Worm (Caenorhabditis elegans) whole organism, L4 larva: ENCODE results near the gene tag-241.

Experiments
- F44E2.7 ChIP-seq: fragments of 200-800 bp; sonication (Bioruptor generic); IDR thresholded peaks from 2 replicates; pipeline ENCODE4 v2.1.2; 2022; ENCODE audit warnings: missing genetic modification characterization, missing compliant biosample characterization
- T20F7.1 ChIP-seq: fragments of 200-800 bp; sonication (Bioruptor generic); optimal IDR thresholded peaks from 2 replicates; lab custom pipeline; 2018; ENCODE audit warnings: mild to moderate bottlenecking, missing genetic modification characterization, missing compliant biosample characterization
- T26A8.4 ChIP-seq: fragments of 200-800 bp; sonication (Bioruptor generic); IDR thresholded peaks from 2 replicates; pipeline ENCODE4 v1.3.6; 2022; ENCODE audit warnings: missing genetic modification characterization, missing compliant biosample characterization
- Y48G9A.11 ChIP-seq: fragments of 200-800 bp; sonication (Bioruptor generic); IDR thresholded peaks from 2 replicates; pipeline ENCODE4 v1.3.6; 2022; ENCODE audit warnings: missing genetic modification reagents, missing genetic modification characterization, missing compliant biosample characterization
- Y5F2A.4 ChIP-seq: fragments of 200-800 bp; sonication (Bioruptor generic); optimal IDR thresholded peaks from 2 replicates; lab custom pipeline; 2018; ENCODE audit warnings: mild to moderate bottlenecking, missing genetic modification characterization, missing compliant biosample characterization
- ZK337.2 ChIP-seq: fragments of 200-800 bp; sonication (Bioruptor generic); IDR thresholded peaks from 2 replicates; pipeline ENCODE4 v1.3.6; 2022; ENCODE audit warnings: missing genetic modification reagents, missing genetic modification characterization, missing compliant biosample characterization
- ZK546.5 ChIP-seq, 2 experiments: sonication (generic microtip); optimal IDR thresholded peaks; 2 replicates each; lab custom pipeline; 2017; ENCODE audit warnings: missing biosample characterization in 2 of 2, missing genetic modification characterization in 2 of 2
- aha-1 ChIP-seq: fragments of 150-350 bp; peaks from one replicate; lab custom pipeline; 2014; ENCODE audit warnings: missing biosample characterization, missing genetic modification characterization
- aly-2 ChIP-seq: sonication (generic microtip); optimal IDR thresholded peaks from 2 replicates; lab custom pipeline; 2018; ENCODE audit warnings: missing biosample characterization, missing genetic modification characterization
- attf-4 ChIP-seq: sonication (generic microtip); optimal IDR thresholded peaks from 3 replicates; lab custom pipeline; 2017; ENCODE audit warnings: missing biosample characterization, missing genetic modification characterization
- ceh-20 ChIP-seq: fragments of 200-800 bp; sonication (Bioruptor generic); IDR thresholded peaks from 2 replicates; pipeline ENCODE4 v1.3.6; 2022; ENCODE audit warnings: missing genetic modification reagents, missing genetic modification characterization, missing compliant biosample characterization
- ceh-28 ChIP-seq: fragments of 150-350 bp; optimal IDR thresholded peaks from 2 replicates; lab custom pipeline; 2014; ENCODE audit warnings: missing biosample characterization, missing genetic modification reagents, missing genetic modification characterization
- ceh-62 ChIP-seq: sonication (generic microtip); optimal IDR thresholded peaks from 2 replicates; lab custom pipeline; 2017; ENCODE audit warnings: missing biosample characterization, missing genetic modification characterization
- cey-2 ChIP-seq: sonication (generic microtip); optimal IDR thresholded peaks from 3 replicates; lab custom pipeline; 2017; ENCODE audit warnings: missing genetic modification characterization, mild to moderate bottlenecking, missing compliant biosample characterization, antibody characterized with exemption, borderline replicate concordance; ENCODE audit not compliant: insufficient read depth
- ctbp-1 ChIP-seq: fragments of 200-800 bp; sonication (Bioruptor generic); IDR thresholded peaks from 2 replicates; pipeline ENCODE4 v1.3.6; 2022; ENCODE audit warnings: missing genetic modification reagents, missing genetic modification characterization, missing compliant biosample characterization
- daf-16 ChIP-seq, 3 experiments: sonication (generic microtip); optimal IDR thresholded peaks; 2 replicates each; lab custom pipeline; 2016 to 2017; ENCODE audit warnings: missing genetic modification characterization in 3 of 3, missing genetic modification reagents in 3 of 3, mild to moderate bottlenecking in 2 of 3, missing compliant biosample characterization in 2 of 3, missing biosample characterization in 1 of 3, moderate library complexity in 1 of 3
- daf-8 ChIP-seq: fragments of 200-800 bp; sonication (Bioruptor generic); IDR thresholded peaks from 2 replicates; pipeline ENCODE4 v1.3.6; 2022; ENCODE audit warnings: missing genetic modification characterization, missing compliant biosample characterization
- dmd-6 ChIP-seq: fragments of 200-800 bp; sonication (Bioruptor generic); IDR thresholded peaks from 2 replicates; pipeline ENCODE4 v1.3.6; 2022; ENCODE audit warnings: missing genetic modification reagents, missing genetic modification characterization, missing compliant biosample characterization
- dmd-9 ChIP-seq: fragments of 200-800 bp; sonication (Bioruptor generic); IDR thresholded peaks from 2 replicates; pipeline ENCODE4 v1.3.6; 2022; ENCODE audit warnings: missing genetic modification reagents, missing genetic modification characterization, missing compliant biosample characterization
- dve-1 ChIP-seq: sonication (generic microtip); optimal IDR thresholded peaks from 2 replicates; lab custom pipeline; 2017; ENCODE audit warnings: antibody characterized with exemption, mild to moderate bottlenecking, missing genetic modification characterization, missing compliant biosample characterization; ENCODE audit not compliant: insufficient read depth
- egl-43 ChIP-seq: fragments of 200-800 bp; sonication (Bioruptor generic); IDR thresholded peaks from 2 replicates; pipeline ENCODE4 v1.3.6; 2022; ENCODE audit warnings: missing genetic modification reagents, missing genetic modification characterization, missing compliant biosample characterization
- fos-1 ChIP-seq: fragments of 150-350 bp; optimal IDR thresholded peaks from 2 replicates; lab custom pipeline; 2014; ENCODE audit warnings: missing biosample characterization, missing genetic modification characterization
- hlh-30 ChIP-seq: sonication (generic microtip); optimal IDR thresholded peaks from 2 replicates; lab custom pipeline; 2017; ENCODE audit warnings: antibody characterized with exemption, mild to moderate bottlenecking, missing genetic modification characterization, missing compliant biosample characterization; ENCODE audit not compliant: insufficient read depth
- lin-1 ChIP-seq: fragments of 200-800 bp; sonication (Bioruptor generic); IDR thresholded peaks from 2 replicates; pipeline ENCODE4 v1.3.6; 2022; ENCODE audit warnings: missing genetic modification reagents, missing genetic modification characterization, missing compliant biosample characterization
- lin-13 ChIP-seq: fragments of 150-350 bp; optimal IDR thresholded peaks from 2 replicates; lab custom pipeline; 2014; ENCODE audit warnings: missing biosample characterization, missing genetic modification reagents, missing genetic modification characterization
- lin-15B ChIP-seq: fragments of 150-350 bp; sonication (generic microtip); optimal IDR thresholded peaks from 3 replicates; lab custom pipeline; 2014; ENCODE audit warnings: missing biosample characterization, missing genetic modification characterization
- lin-39 ChIP-seq: fragments of 150-350 bp; optimal IDR thresholded peaks from 2 replicates; lab custom pipeline; 2014; ENCODE audit warnings: missing biosample characterization, missing genetic modification reagents, missing genetic modification characterization
- madf-5 ChIP-seq, 2 experiments: fragments of 200-800 bp; sonication (Bioruptor generic); IDR thresholded peaks; 2 replicates each; pipeline ENCODE4 v1.3.6; 2022; ENCODE audit warnings: missing compliant biosample characterization in 2 of 2, missing genetic modification characterization in 2 of 2
- madf-9 ChIP-seq: fragments of 200-800 bp; sonication (Bioruptor generic); conservative IDR thresholded peaks from 2 replicates; pipeline ENCODE4 v1.3.6; 2022; ENCODE audit warnings: missing genetic modification reagents, missing genetic modification characterization, missing compliant biosample characterization
- mdl-1 ChIP-seq, 2 experiments: fragments of 150-350 bp in 1 of 2; sonication (generic microtip) in 1 of 2; optimal IDR thresholded peaks; 2 replicates each; lab custom pipeline; 2014 to 2017; ENCODE audit warnings: missing biosample characterization in 2 of 2, missing genetic modification characterization in 2 of 2
- mep-1 ChIP-seq: fragments of 150-350 bp; sonication (generic microtip); optimal IDR thresholded peaks from 3 replicates; lab custom pipeline; 2014; ENCODE audit warnings: missing biosample characterization, missing genetic modification characterization
- mes-2 ChIP-seq: sonication (generic microtip); optimal IDR thresholded peaks from 2 replicates; lab custom pipeline; 2016; ENCODE audit warnings: missing genotype, mild to moderate bottlenecking, missing genetic modification characterization, missing compliant biosample characterization; ENCODE audit not compliant: poor library complexity, severe bottlenecking
- mxl-3 ChIP-seq: fragments of 200-800 bp; sonication (Bioruptor generic); optimal IDR thresholded peaks from 2 replicates; lab custom pipeline; 2018; ENCODE audit warnings: mild to moderate bottlenecking, missing genetic modification characterization, missing compliant biosample characterization
- nhr-102 ChIP-seq: sonication (generic microtip); optimal IDR thresholded peaks from 2 replicates; lab custom pipeline; 2016; ENCODE audit warnings: mild to moderate bottlenecking, missing genetic modification characterization, moderate library complexity, missing compliant biosample characterization
- nhr-111 ChIP-seq: fragments of 200-800 bp; sonication (Bioruptor generic); optimal IDR thresholded peaks from 2 replicates; lab custom pipeline; 2018; ENCODE audit warnings: mild to moderate bottlenecking, missing genetic modification characterization, missing compliant biosample characterization
- nhr-25 ChIP-seq: sonication (generic microtip); optimal IDR thresholded peaks from 2 replicates; lab custom pipeline; 2017; ENCODE audit warnings: missing genetic modification characterization, mild to moderate bottlenecking, missing compliant biosample characterization, antibody characterized with exemption, moderate library complexity, borderline replicate concordance; ENCODE audit not compliant: insufficient read depth
- php-3 ChIP-seq: fragments of 200-800 bp; sonication (Bioruptor generic); IDR thresholded peaks from 2 replicates; pipeline ENCODE4 v1.3.6; 2022; ENCODE audit warnings: missing genetic modification reagents, missing genetic modification characterization, missing compliant biosample characterization
- pqm-1 ChIP-seq: sonication (generic microtip); optimal IDR thresholded peaks from 2 replicates; lab custom pipeline; 2017; ENCODE audit warnings: missing biosample characterization, missing genetic modification characterization
- skn-1 ChIP-seq: fragments of 150-350 bp; optimal IDR thresholded peaks from 2 replicates; lab custom pipeline; 2014; ENCODE audit warnings: missing biosample characterization, missing genetic modification characterization
- spr-1 ChIP-seq: sonication (generic microtip); optimal IDR thresholded peaks from 2 replicates; lab custom pipeline; 2016; ENCODE audit warnings: mild to moderate bottlenecking, missing genetic modification characterization, missing compliant biosample characterization
- tag-97 ChIP-seq: fragments of 200-800 bp; sonication (Bioruptor generic); IDR thresholded peaks from 2 replicates; pipeline ENCODE4 v1.3.6; 2022; ENCODE audit warnings: missing genetic modification characterization, missing compliant biosample characterization
- unc-130 ChIP-seq: sonication (generic microtip); optimal IDR thresholded peaks from 2 replicates; lab custom pipeline; 2016; ENCODE audit warnings: missing genetic modification reagents, missing genetic modification characterization, missing compliant biosample characterization
- unc-39 ChIP-seq: sonication (generic microtip); optimal IDR thresholded peaks from 2 replicates; lab custom pipeline; 2017; ENCODE audit warnings: missing biosample characterization, missing genetic modification characterization
- zag-1 ChIP-seq: fragments of 150-350 bp; optimal IDR thresholded peaks from 2 replicates; lab custom pipeline; 2014; ENCODE audit warnings: missing biosample characterization, missing genetic modification characterization
- zfp-3 ChIP-seq: fragments of 200-800 bp; sonication (Bioruptor generic); conservative IDR thresholded peaks from 2 replicates; pipeline ENCODE4 v1.3.6; 2022; ENCODE audit warnings: missing genetic modification reagents, missing genetic modification characterization, missing compliant biosample characterization
- zip-11 ChIP-seq: fragments of 200-800 bp; sonication (Bioruptor generic); IDR thresholded peaks from 2 replicates; pipeline ENCODE4 v1.3.6; 2022; ENCODE audit warnings: missing genetic modification characterization, missing compliant biosample characterization
- ztf-11 ChIP-seq: fragments of 150-350 bp; optimal IDR thresholded peaks from 2 replicates; lab custom pipeline; 2014; ENCODE audit warnings: missing biosample characterization, missing genetic modification characterization

The tag-241 gene

DNA sequence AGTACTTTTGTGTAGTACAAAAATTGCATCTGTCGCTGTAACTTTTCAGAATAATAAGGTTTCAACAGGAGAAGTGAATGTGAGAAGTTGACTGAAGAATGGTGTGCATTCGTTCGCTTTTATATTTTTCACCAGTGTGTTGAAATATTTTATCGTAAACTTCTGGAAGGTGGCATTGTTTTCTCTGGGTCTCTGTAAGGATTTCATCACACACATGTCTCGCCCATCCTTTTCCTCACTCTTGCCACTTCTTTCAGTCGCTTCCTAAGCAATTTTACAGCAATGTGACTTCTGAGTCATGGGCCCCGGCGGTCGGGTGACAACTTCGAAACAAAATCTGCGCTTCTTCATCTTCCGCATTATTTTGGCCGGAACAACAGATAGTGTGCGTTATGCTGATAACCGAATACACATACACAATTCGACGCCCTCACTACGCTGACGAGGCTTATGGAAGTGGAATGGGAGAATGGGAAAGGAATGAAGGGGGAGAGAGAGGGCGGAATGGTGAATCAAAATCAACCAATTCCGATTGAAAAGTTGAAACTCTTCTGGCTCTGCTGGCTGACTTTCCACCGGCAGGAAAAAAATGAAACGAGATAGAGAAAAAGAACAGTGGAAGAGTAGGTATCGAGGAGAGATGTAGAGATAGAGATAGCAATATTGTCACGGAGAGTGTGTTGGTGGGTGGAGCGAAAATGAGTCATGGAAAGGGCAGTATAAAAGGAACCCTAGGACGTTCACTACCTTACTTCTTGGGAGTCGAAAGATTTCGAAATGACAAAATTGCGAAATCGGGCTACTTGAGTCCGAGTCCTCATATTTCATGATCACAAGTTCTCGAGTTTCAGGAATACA is 32.2 kb upstream of the tag-241 start (continued):
- TF ChIP-seq lin-39: no peak
- TF ChIP-seq ceh-20 (GFP tag; lab: Robert Waterston, UW): no peak
- TF ChIP-seq dmd-6: peak; percentile 58
- no peak for TF ChIP-seq spr-1
- no peak for TF ChIP-seq egl-43 (GFP tag; lab: Robert Waterston, UW)
- TF ChIP-seq lin-1 (GFP tag; lab: Robert Waterston, UW): no peak
- no peak for TF ChIP-seq zag-1
- TF ChIP-seq lin-13: peak; percentile 51
- no peak for TF ChIP-seq ZK546.5 (tag; optimal IDR thresholded peaks at IDR 0.05; lab: Kevin White, UChicago)
- TF ChIP-seq madf-9 (GFP tag; lab: Robert Waterston, UW): no peak
- no peak for TF ChIP-seq mdl-1 (tag; optimal IDR thresholded peaks at IDR 0.05; lab: Kevin White, UChicago)
- no peak for TF ChIP-seq T26A8.4 (GFP tag; lab: Robert Waterston, UW)
- no peak for TF ChIP-seq ceh-28
- TF ChIP-seq nhr-25 (tag; lab: Kevin White, UChicago): no peak
- TF ChIP-seq tag-97 (GFP tag; lab: Robert Waterston, UW): no peak
- TF ChIP-seq ctbp-1: no peak
- peak in 1 of 2 experiments; percentile 68 for TF ChIP-seq daf-16 (GFP tag; optimal IDR thresholded peaks at IDR 0.05; lab: Kevin White, UChicago)
- peak; percentile 89 for TF ChIP-seq daf-16 (tag; optimal IDR thresholded peaks at IDR 0.05; lab: Kevin White, UChicago)
- no peak for TF ChIP-seq cey-2
- no peak for TF ChIP-seq unc-39 (tag; lab: Kevin White, UChicago)
- peak; percentile 86 for TF ChIP-seq aha-1 (tag; lab: Kevin White, UChicago)
- no peak for TF ChIP-seq ZK337.2
- peak; percentile 85 for TF ChIP-seq pqm-1 (tag; lab: Kevin White, UChicago)
- no peak for TF ChIP-seq mep-1 (tag; lab: Kevin White, UChicago)
- no peak for TF ChIP-seq zfp-3 (GFP tag; lab: Robert Waterston, UW)
- TF ChIP-seq dmd-9 (GFP tag; lab: Robert Waterston, UW): no peak
- no peak for TF ChIP-seq aly-2 (tag; lab: Kevin White, UChicago)
- no peak for TF ChIP-seq skn-1 (tag; lab: Kevin White, UChicago)
- TF ChIP-seq F44E2.7 (GFP tag; lab: Robert Waterston, UW): no peak

DNA sequence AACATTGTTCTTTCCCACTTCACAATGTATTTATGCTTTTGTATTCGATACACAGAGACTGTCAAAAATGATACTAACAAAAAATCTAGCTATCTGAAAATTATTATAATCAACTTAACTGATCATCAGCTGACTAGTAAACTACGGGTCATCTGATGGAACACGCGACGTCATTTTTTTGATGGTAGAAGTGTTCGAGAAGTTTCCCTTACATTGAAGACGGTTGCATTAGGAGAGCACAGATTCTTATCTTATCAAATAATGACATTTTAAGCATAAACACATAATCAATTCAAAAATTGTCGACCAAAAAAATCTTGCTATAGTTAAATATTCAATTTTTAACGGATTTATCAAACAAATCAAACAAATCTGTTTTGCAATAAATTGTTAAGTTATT is 31.1 kb upstream of the tag-241 start:
- TF ChIP-seq T26A8.4 (GFP tag; lab: Robert Waterston, UW) (0 out of 2 replicates have a peak, but pooled peaks have one; percentile 29), Y5F2A.4 (GFP tag; lab: Kevin White, UChicago) (no peak), nhr-102 (tag; lab: Kevin White, UChicago) (peak; percentile 69), egl-43 (GFP tag; lab: Robert Waterston, UW) (no peak), nhr-111 (GFP tag; lab: Kevin White, UChicago) (no peak), zfp-3 (GFP tag; lab: Robert Waterston, UW) (no peak), lin-15B (tag; lab: Kevin White, UChicago) (peak; percentile 9), T20F7.1 (no peak), cey-2 (no peak), hlh-30 (peak; percentile 79), ceh-62 (tag; lab: Kevin White, UChicago) (no peak), ZK337.2 (no peak), dve-1 (tag; lab: Kevin White, UChicago) (peak; percentile 85), daf-8 (no peak), daf-16 (GFP tag; optimal IDR thresholded peaks at IDR 0.05; lab: Kevin White, UChicago) (peak in 1 of 2 experiments; percentile 30), daf-16 (tag; optimal IDR thresholded peaks at IDR 0.05; lab: Kevin White, UChicago) (peak; percentile 91), php-3 (no peak), Y48G9A.11 (GFP tag; lab: Robert Waterston, UW) (no peak), ceh-28 (no peak), madf-5 (GFP tag; IDR thresholded peaks at IDR 0.05; lab: Robert Waterston, UW) (no peak), mep-1 (tag; lab: Kevin White, UChicago) (peak; percentile 4), unc-130 (GFP tag; lab: Kevin White, UChicago) (no peak), spr-1 (no peak), zip-11 (no peak), ztf-11 (tag; lab: Kevin White, UChicago) (no peak), mes-2 (tag; lab: Kevin White, UChicago) (peak; percentile 27), mxl-3 (GFP tag; lab: Kevin White, UChicago) (no peak), fos-1 (tag; lab: Kevin White, UChicago) (no peak), attf-4 (tag; lab: Kevin White, UChicago) (no peak)
